Fruit fly (Drosophila melanogaster) whole organism, prepupa: Measurements from ENCODE around the gene CG5274.

Source experiments
- Blimp-1 ChIP-seq: fragments of 200-800 bp; sonication (Bioruptor generic); optimal IDR thresholded peaks from 3 replicates; lab custom pipeline; 2017; ENCODE audit warnings: missing biosample characterization, missing genetic modification characterization, mild to moderate bottlenecking, moderate library complexity, missing genetic modification reagents
- CG10631 ChIP-seq: fragments of 200-800 bp; sonication (Bioruptor generic); optimal IDR thresholded peaks from 2 replicates; lab custom pipeline; 2016; ENCODE audit warnings: missing biosample characterization, missing genetic modification characterization
- CG10669 ChIP-seq: fragments of 200-800 bp; sonication (Bioruptor generic); optimal IDR thresholded peaks from 3 replicates; lab custom pipeline; 2018; ENCODE audit warnings: missing biosample characterization, mild to moderate bottlenecking, missing genetic modification characterization, moderate library complexity
- CG11902 ChIP-seq: fragments of 200-800 bp; sonication (Bioruptor generic); optimal IDR thresholded peaks from 3 replicates; lab custom pipeline; 2016; ENCODE audit warnings: missing biosample characterization, missing genetic modification characterization
- CG15336 ChIP-seq: fragments of 200-800 bp; sonication (Bioruptor generic); IDR thresholded peaks from 2 replicates; pipeline ENCODE4 v1.3.6; 2022; ENCODE audit warnings: missing biosample characterization, missing genetic modification characterization
- CG1621 ChIP-seq: fragments of 200-800 bp; sonication (Bioruptor generic); optimal IDR thresholded peaks from 3 replicates; lab custom pipeline; 2018; ENCODE audit warnings: missing biosample characterization, mild to moderate bottlenecking, missing genetic modification characterization
- CG16779 ChIP-seq: fragments of 200-800 bp; sonication (Bioruptor generic); optimal IDR thresholded peaks from 3 replicates; lab custom pipeline; 2017; ENCODE audit warnings: missing biosample characterization, mild to moderate bottlenecking, missing genetic modification characterization
- CG3032 ChIP-seq: fragments of 200-800 bp; optimal IDR thresholded peaks from 2 replicates; lab custom pipeline; 2019; ENCODE audit warnings: missing biosample characterization, mild to moderate bottlenecking, missing genetic modification characterization, moderate library complexity
- CG31627 ChIP-seq: fragments of 200-800 bp; sonication (Bioruptor generic); optimal IDR thresholded peaks from 3 replicates; lab custom pipeline; 2016; ENCODE audit warnings: missing biosample characterization, missing genetic modification characterization
- CG32006 ChIP-seq: fragments of 200-800 bp; sonication (Bioruptor generic); optimal IDR thresholded peaks from 3 replicates; lab custom pipeline; 2017; ENCODE audit warnings: missing biosample characterization, mild to moderate bottlenecking, missing genetic modification characterization
- CG34406 ChIP-seq: fragments of 200-800 bp; sonication (Bioruptor generic); optimal IDR thresholded peaks from 3 replicates; lab custom pipeline; 2016; ENCODE audit warnings: missing biosample characterization, missing genetic modification characterization
- CG3919 ChIP-seq: fragments of 200-800 bp; sonication (Bioruptor generic); optimal IDR thresholded peaks from 3 replicates; lab custom pipeline; 2016; ENCODE audit warnings: missing biosample characterization, missing genetic modification characterization
- CG4318 ChIP-seq: fragments of 200-800 bp; sonication (Bioruptor generic); optimal IDR thresholded peaks from 3 replicates; lab custom pipeline; 2017; ENCODE audit warnings: missing biosample characterization, mild to moderate bottlenecking, missing genetic modification characterization
- CG6163 ChIP-seq: fragments of 200-800 bp; sonication (Bioruptor generic); IDR thresholded peaks from 3 replicates; pipeline ENCODE4 v1.3.6; 2022; ENCODE audit warnings: missing biosample characterization, missing genetic modification characterization
- CG6276 ChIP-seq: fragments of 200-800 bp; sonication (Bioruptor generic); optimal IDR thresholded peaks from 2 replicates; lab custom pipeline; 2017; ENCODE audit warnings: missing biosample characterization, mild to moderate bottlenecking, missing genetic modification characterization
- CG6792 ChIP-seq: fragments of 200-800 bp; sonication (Bioruptor generic); optimal IDR thresholded peaks from 3 replicates; lab custom pipeline; 2016; ENCODE audit warnings: missing biosample characterization, missing genetic modification characterization
- CG6808 ChIP-seq: fragments of 200-800 bp; sonication (Bioruptor generic); optimal IDR thresholded peaks from 3 replicates; lab custom pipeline; 2017; ENCODE audit warnings: missing biosample characterization, missing genetic modification characterization, mild to moderate bottlenecking, moderate library complexity, missing genetic modification reagents
- CG6854 ChIP-seq: fragments of 200-800 bp; sonication (Bioruptor generic); optimal IDR thresholded peaks from 2 replicates; lab custom pipeline; 2017; ENCODE audit warnings: missing biosample characterization, mild to moderate bottlenecking, missing genetic modification characterization
- CG7368 ChIP-seq: fragments of 200-800 bp; sonication (Bioruptor generic); optimal IDR thresholded peaks from 3 replicates; lab custom pipeline; 2016; ENCODE audit warnings: missing biosample characterization, missing genetic modification characterization
- CG8119 ChIP-seq: fragments of 200-800 bp; sonication (Bioruptor generic); IDR thresholded peaks from 3 replicates; pipeline ENCODE4 v1.3.6; 2022; ENCODE audit warnings: missing biosample characterization, missing genetic modification characterization
- CG8319 ChIP-seq: fragments of 200-800 bp; sonication (Bioruptor generic); optimal IDR thresholded peaks from 3 replicates; lab custom pipeline; 2016; ENCODE audit warnings: missing biosample characterization, missing genetic modification characterization
- CG9139 ChIP-seq: fragments of 200-800 bp; sonication (Bioruptor generic); optimal IDR thresholded peaks from 3 replicates; lab custom pipeline; 2017; ENCODE audit warnings: missing biosample characterization, mild to moderate bottlenecking, missing genetic modification characterization
- Eip75B ChIP-seq: fragments of 200-800 bp; sonication (Bioruptor generic); optimal IDR thresholded peaks from 3 replicates; lab custom pipeline; 2016; ENCODE audit warnings: missing biosample characterization, missing genetic modification characterization
- Ets21C ChIP-seq: fragments of 200-800 bp; sonication (Bioruptor generic); optimal IDR thresholded peaks from 3 replicates; lab custom pipeline; 2016; ENCODE audit warnings: missing biosample characterization, missing genetic modification characterization
- Ets96B ChIP-seq: fragments of 200-800 bp; optimal IDR thresholded peaks from 2 replicates; lab custom pipeline; 2019; ENCODE audit warnings: missing biosample characterization, mild to moderate bottlenecking, missing genetic modification characterization, moderate library complexity
- Gug ChIP-seq: fragments of 200-800 bp; sonication (Bioruptor generic); IDR thresholded peaks from 2 replicates; pipeline ENCODE4 v1.3.6; 2022; ENCODE audit warnings: missing biosample characterization, missing genetic modification characterization
- Hr38 ChIP-seq: sonication (Bioruptor generic); optimal IDR thresholded peaks from 2 replicates; lab custom pipeline; 2016; ENCODE audit warnings: missing biosample characterization, missing genetic modification characterization
- Hr39 ChIP-seq: fragments of 200-800 bp; sonication (Bioruptor generic); optimal IDR thresholded peaks from 2 replicates; lab custom pipeline; 2016; ENCODE audit warnings: missing biosample characterization, missing genetic modification characterization
- Hr4 ChIP-seq: fragments of 200-800 bp; sonication (Bioruptor generic); optimal IDR thresholded peaks from 3 replicates; lab custom pipeline; 2016; ENCODE audit warnings: missing biosample characterization, missing genetic modification characterization
- Met ChIP-seq: fragments of 200-800 bp; sonication (Bioruptor generic); optimal IDR thresholded peaks from 3 replicates; lab custom pipeline; 2016; ENCODE audit warnings: missing biosample characterization, missing genetic modification characterization
- Smox ChIP-seq: fragments of 200-800 bp; sonication (Bioruptor generic); optimal IDR thresholded peaks from 3 replicates; lab custom pipeline; 2016; ENCODE audit warnings: missing biosample characterization, missing genetic modification characterization
- Sox15 ChIP-seq: fragments of 200-800 bp; sonication (Bioruptor generic); optimal IDR thresholded peaks from 3 replicates; lab custom pipeline; 2016; ENCODE audit warnings: missing biosample characterization, missing genetic modification characterization
- acj6 ChIP-seq: fragments of 200-800 bp; sonication (Bioruptor generic); optimal IDR thresholded peaks from 3 replicates; lab custom pipeline; 2016; ENCODE audit warnings: missing biosample characterization, missing genetic modification characterization
- cyc ChIP-seq: fragments of 200-800 bp; sonication (Bioruptor generic); optimal IDR thresholded peaks from 3 replicates; lab custom pipeline; 2016; ENCODE audit warnings: missing biosample characterization, missing genetic modification characterization
- dac ChIP-seq: fragments of 200-800 bp; sonication (Bioruptor generic); optimal IDR thresholded peaks from 2 replicates; lab custom pipeline; 2017; ENCODE audit warnings: missing biosample characterization, mild to moderate bottlenecking, missing genetic modification characterization
- dsx ChIP-seq: fragments of 200-800 bp; optimal IDR thresholded peaks from 3 replicates; lab custom pipeline; 2019; ENCODE audit warnings: missing biosample characterization, mild to moderate bottlenecking, missing genetic modification characterization, moderate library complexity; ENCODE audit not compliant: poor library complexity, severe bottlenecking
- esn ChIP-seq: fragments of 200-800 bp; sonication (Bioruptor generic); optimal IDR thresholded peaks from 2 replicates; lab custom pipeline; 2016; ENCODE audit warnings: missing biosample characterization, mild to moderate bottlenecking, missing genetic modification characterization, moderate library complexity
- fd85E ChIP-seq: fragments of 200-800 bp; sonication (Bioruptor generic); optimal IDR thresholded peaks from 3 replicates; lab custom pipeline; 2016; ENCODE audit warnings: missing biosample characterization, missing genetic modification characterization
- fkh ChIP-seq: fragments of 200-800 bp; sonication (Bioruptor generic); optimal IDR thresholded peaks from 3 replicates; lab custom pipeline; 2017; ENCODE audit warnings: missing biosample characterization, mild to moderate bottlenecking, missing genetic modification characterization, moderate library complexity
- lz ChIP-seq: fragments of 200-800 bp; sonication (Bioruptor generic); optimal IDR thresholded peaks from 3 replicates; lab custom pipeline; 2016; ENCODE audit warnings: missing biosample characterization, missing genetic modification characterization
- pdm3 ChIP-seq: fragments of 200-800 bp; sonication (Bioruptor generic); optimal IDR thresholded peaks from 3 replicates; lab custom pipeline; 2016; ENCODE audit warnings: missing biosample characterization, missing genetic modification characterization
- spab ChIP-seq: fragments of 200-800 bp; sonication (Bioruptor generic); optimal IDR thresholded peaks from 2 replicates; lab custom pipeline; 2017; ENCODE audit warnings: missing biosample characterization, mild to moderate bottlenecking, missing genetic modification characterization, missing genetic modification reagents
- ss ChIP-seq, 2 experiments: fragments of 200-800 bp; sonication (Bioruptor generic); optimal IDR thresholded peaks; 2 replicates in 1 of 2; 3 replicates in 1 of 2; lab custom pipeline; 2017 to 2018; ENCODE audit warnings: mild to moderate bottlenecking in 2 of 2, missing biosample characterization in 2 of 2, missing genetic modification characterization in 2 of 2, moderate library complexity in 1 of 2
- svp ChIP-seq: fragments of 200-800 bp; sonication (Bioruptor generic); peaks from one replicate; lab custom pipeline; 2016; ENCODE audit warnings: missing biosample characterization, missing genetic modification characterization
- vri ChIP-seq: fragments of 200-800 bp; sonication (Bioruptor generic); optimal IDR thresholded peaks from 3 replicates; lab custom pipeline; 2016; ENCODE audit warnings: missing biosample characterization, mild to moderate bottlenecking, missing genetic modification characterization

CG5274 gene

DNA sequence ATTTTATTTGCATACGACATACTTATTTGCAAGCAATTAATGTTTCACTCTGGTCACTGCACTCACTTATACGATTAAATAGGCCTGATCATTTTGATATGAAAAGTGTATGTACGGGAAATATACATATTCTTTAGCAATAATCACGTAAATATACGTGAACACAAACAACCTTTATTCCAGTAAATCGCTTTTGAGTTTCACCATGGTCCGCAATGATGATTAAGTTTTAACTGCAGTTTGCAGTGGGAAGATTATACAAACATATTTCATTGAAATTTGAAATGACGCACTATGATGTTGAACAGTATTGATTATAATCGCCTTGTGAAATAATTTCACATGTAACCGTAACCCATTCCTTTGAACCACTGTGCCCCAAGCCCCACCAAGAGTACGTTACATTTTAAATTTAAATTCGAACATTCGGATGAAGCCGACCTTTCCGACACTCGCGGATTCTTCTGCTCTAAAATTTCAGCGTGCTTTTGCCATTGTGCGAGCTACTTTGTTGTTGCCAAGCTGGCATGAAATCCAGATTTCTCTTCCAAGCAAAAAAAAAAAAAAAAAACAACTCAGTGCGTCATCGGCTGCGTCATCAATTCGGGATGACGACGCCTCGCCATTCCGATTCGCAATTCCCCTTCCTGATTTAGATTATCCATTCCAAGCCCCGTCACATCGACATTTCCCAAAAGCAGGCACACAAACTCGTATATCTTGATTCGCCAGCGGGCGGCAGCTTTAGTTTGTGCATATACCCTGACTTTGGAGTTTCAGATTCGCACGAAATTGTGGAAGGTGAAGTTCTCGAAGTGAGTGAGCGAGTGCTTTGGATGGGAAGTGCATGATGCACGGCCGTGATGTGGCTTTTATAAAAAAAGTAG is 23.7 kb downstream of the CG5274 start (continued):
- peak; percentile 62 for TF ChIP-seq Blimp-1 (GFP tag; lab: Kevin White, UChicago)
- peak; percentile 83 for TF ChIP-seq CG31627 (GFP tag; lab: Kevin White, UChicago)
- peak; percentile 42; the same call in 2 of the 3 replicates for TF ChIP-seq CG6163 (GFP tag; lab: Robert Waterston, UW)
- TF ChIP-seq Ets96B (tag; lab: Kevin White, UChicago), result peak; percentile 47
- no peak for TF ChIP-seq vri (GFP tag; lab: Kevin White, UChicago)
- peak; percentile 63 for TF ChIP-seq CG34406
- no peak for TF ChIP-seq fkh (GFP tag; lab: Kevin White, UChicago)
- TF ChIP-seq acj6 (GFP tag; lab: Kevin White, UChicago), result peak; percentile 57
- TF ChIP-seq CG6808 (GFP tag; lab: Kevin White, UChicago), result peak; percentile 80
- TF ChIP-seq CG16779, result peak; percentile 40
- TF ChIP-seq Hr39 (GFP tag; lab: Kevin White, UChicago), result peak; percentile 81
- peak; percentile 41; the same call in 1 of the 3 replicates for TF ChIP-seq CG8119 (GFP tag; lab: Robert Waterston, UW)
- TF ChIP-seq CG4318 (GFP tag; lab: Kevin White, UChicago), result peak; percentile 30
- peak; percentile 52 for TF ChIP-seq cyc
- peak; percentile 49 for TF ChIP-seq pdm3 (GFP tag; lab: Kevin White, UChicago)
- peak; percentile 60 for TF ChIP-seq CG6792
- TF ChIP-seq fd85E, result no peak
- TF ChIP-seq Gug (GFP tag; lab: Robert Waterston, UW), result no peak
- TF ChIP-seq Met (GFP tag; lab: Kevin White, UChicago), result peak; percentile 82
- peak; percentile 74 for TF ChIP-seq Ets21C (GFP tag; lab: Kevin White, UChicago)
- peak; percentile 70 for TF ChIP-seq CG10631 (GFP tag; lab: Kevin White, UChicago)
- TF ChIP-seq Hr4 (GFP tag; lab: Kevin White, UChicago), result peak; percentile 40
- TF ChIP-seq dsx, result peak; percentile 97
- no peak for TF ChIP-seq CG7368 (GFP tag; lab: Kevin White, UChicago)
- TF ChIP-seq CG32006 (GFP tag; lab: Kevin White, UChicago), result peak; percentile 68
- TF ChIP-seq Hr38, result no peak
- peak; percentile 0 for TF ChIP-seq CG9139 (GFP tag; lab: Kevin White, UChicago)
- no peak; the same call in 1 of the 2 replicates for TF ChIP-seq CG15336
- TF ChIP-seq CG1621 (tag; lab: Kevin White, UChicago), result no peak
- TF ChIP-seq dac, result no peak
- TF ChIP-seq spab (GFP tag; lab: Kevin White, UChicago), result peak; percentile 62
- TF ChIP-seq CG10669 (GFP tag; lab: Kevin White, UChicago), result peak; percentile 63
- peak; percentile 69 for TF ChIP-seq Eip75B (GFP tag; lab: Kevin White, UChicago)
- TF ChIP-seq lz (GFP tag; lab: Kevin White, UChicago), result peak; percentile 75
- peak; percentile 56 to 79 for TF ChIP-seq ss (GFP tag; optimal IDR thresholded peaks at IDR 0.05; lab: Kevin White, UChicago)

DNA sequence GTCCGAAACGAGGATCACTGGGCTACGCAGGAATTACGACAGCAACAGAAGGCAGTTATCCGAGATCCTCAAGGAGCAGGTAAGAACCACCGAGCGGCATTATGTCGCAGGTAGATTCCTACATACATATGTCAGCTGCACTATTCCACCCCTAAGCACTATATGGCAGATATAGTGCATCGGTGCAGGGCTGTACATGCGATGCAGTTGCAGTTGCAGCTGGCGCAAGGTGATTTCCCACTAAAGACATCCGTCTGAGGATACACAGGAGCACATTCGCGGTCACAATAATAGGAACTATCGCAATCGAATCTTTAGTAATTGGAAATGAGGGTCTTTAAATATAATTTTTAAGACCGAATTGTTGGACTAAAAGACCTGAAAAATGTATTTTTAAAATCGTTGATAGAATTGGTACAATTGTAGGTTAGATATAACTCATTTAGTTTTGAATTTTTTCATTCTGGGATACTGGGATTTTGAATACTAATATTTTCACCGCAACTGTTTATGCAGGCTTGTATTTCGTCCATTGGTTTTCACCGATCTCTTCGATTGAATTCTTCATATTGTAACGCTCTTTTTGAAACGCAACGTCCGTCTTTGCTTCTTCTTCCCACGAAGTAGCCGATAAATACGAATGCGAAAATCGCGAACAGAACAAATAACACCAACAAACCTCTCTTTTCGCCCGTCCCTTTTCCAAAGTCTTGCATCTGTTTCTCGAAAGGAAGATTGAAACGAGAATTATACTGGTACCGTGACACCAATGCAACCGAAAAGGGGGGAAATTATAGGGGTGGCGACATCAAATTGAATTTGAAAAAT is 24.6 kb downstream of the CG5274 start:
- TF ChIP-seq esn (GFP tag; lab: Kevin White, UChicago) (peak; percentile 54), CG3919 (GFP tag; lab: Kevin White, UChicago) (peak; percentile 56), Gug (GFP tag; lab: Robert Waterston, UW) (no peak), CG6854 (GFP tag; lab: Kevin White, UChicago) (no peak), CG6276 (GFP tag; lab: Kevin White, UChicago) (no peak), CG8319 (GFP tag; lab: Kevin White, UChicago) (peak; percentile 34), CG11902 (GFP tag; lab: Kevin White, UChicago) (peak; percentile 62), Ets21C (GFP tag; lab: Kevin White, UChicago) (peak; percentile 46), Hr38 (no peak), svp (GFP tag; lab: Kevin White, UChicago) (peak; percentile 80), fd85E (no peak), CG15336 (peak; percentile 25; the same call in 1 of the 2 replicates), CG1621 (tag; lab: Kevin White, UChicago) (peak; percentile 75), Blimp-1 (GFP tag; lab: Kevin White, UChicago) (no peak), pdm3 (GFP tag; lab: Kevin White, UChicago) (peak; percentile 65), CG6808 (GFP tag; lab: Kevin White, UChicago) (peak; percentile 76), CG10669 (GFP tag; lab: Kevin White, UChicago) (peak; percentile 77), lz (GFP tag; lab: Kevin White, UChicago) (peak; percentile 68), Ets96B (tag; lab: Kevin White, UChicago) (peak; percentile 83), Hr39 (GFP tag; lab: Kevin White, UChicago) (peak; percentile 70), Sox15 (GFP tag; lab: Kevin White, UChicago) (peak; percentile 24), Smox (GFP tag; lab: Kevin White, UChicago) (peak; percentile 72), CG3032 (peak; percentile 85)
